Worm (Caenorhabditis elegans) whole organism, young adult: ENCODE results near the gene VM106R.1.

ENCODE experiments used
- B0019.2 ChIP-seq: fragments of 200-800 bp; sonication (Bioruptor generic); conservative IDR thresholded peaks from 2 replicates; pipeline ENCODE4 v1.3.6; 2022; ENCODE audit warnings: missing genetic modification reagents, missing genetic modification characterization, missing compliant biosample characterization
- B0261.1 ChIP-seq: sonication (generic microtip); optimal IDR thresholded peaks from 2 replicates; lab custom pipeline; 2016; ENCODE audit warnings: mild to moderate bottlenecking, missing genetic modification characterization, moderate library complexity, missing compliant biosample characterization
- B0336.3 ChIP-seq: fragments of 200-800 bp; sonication (Bioruptor generic); IDR thresholded peaks from 2 replicates; pipeline ENCODE4 v1.3.6; 2022; ENCODE audit warnings: missing genetic modification characterization, missing compliant biosample characterization
- C06A6.2 ChIP-seq: fragments of 200-800 bp; sonication (Bioruptor generic); conservative IDR thresholded peaks from 2 replicates; pipeline ENCODE4 v1.3.6; 2022; ENCODE audit warnings: missing genetic modification characterization, missing compliant biosample characterization
- D2030.7 ChIP-seq: fragments of 200-800 bp; sonication (Bioruptor generic); IDR thresholded peaks from 2 replicates; pipeline ENCODE4 v1.3.6; 2022; ENCODE audit warnings: missing genetic modification reagents, missing genetic modification characterization, missing compliant biosample characterization
- F33H1.4 ChIP-seq: fragments of 200-800 bp; sonication (Bioruptor generic); IDR thresholded peaks from 2 replicates; pipeline ENCODE4 v1.3.6; 2022; ENCODE audit warnings: missing genetic modification reagents, missing genetic modification characterization, missing compliant biosample characterization
- F52B5.7 ChIP-seq: sonication (generic microtip); optimal IDR thresholded peaks from 2 replicates; lab custom pipeline; 2016; ENCODE audit warnings: mild to moderate bottlenecking, missing genetic modification characterization, missing compliant biosample characterization
- F57A8.1 ChIP-seq: fragments of 200-800 bp; sonication (Bioruptor generic); optimal IDR thresholded peaks from 2 replicates; lab custom pipeline; 2018; ENCODE audit warnings: mild to moderate bottlenecking, missing genetic modification characterization, moderate library complexity, missing compliant biosample characterization
- F57C9.4 ChIP-seq: sonication (generic microtip); optimal IDR thresholded peaks from 2 replicates; lab custom pipeline; 2017; ENCODE audit warnings: mild to moderate bottlenecking, missing genetic modification characterization, missing compliant biosample characterization
- K11D2.4 ChIP-seq: fragments of 200-800 bp; sonication (Bioruptor generic); IDR thresholded peaks from 2 replicates; pipeline ENCODE4 v1.3.6; 2022; ENCODE audit warnings: missing genetic modification reagents, missing genetic modification characterization, missing compliant biosample characterization
- T26A5.8 ChIP-seq: sonication (generic microtip); optimal IDR thresholded peaks from 2 replicates; lab custom pipeline; 2016; ENCODE audit warnings: missing genetic modification characterization, missing compliant biosample characterization
- Y53F4B.3 ChIP-seq: fragments of 200-800 bp; sonication (Bioruptor generic); IDR thresholded peaks from 2 replicates; pipeline ENCODE4 v1.3.6; 2022; ENCODE audit warnings: missing genetic modification reagents, missing genetic modification characterization, missing compliant biosample characterization
- ZK185.1 ChIP-seq: sonication (generic microtip); optimal IDR thresholded peaks from 2 replicates; lab custom pipeline; 2016; ENCODE audit warnings: mild to moderate bottlenecking, missing genetic modification characterization, missing compliant biosample characterization; ENCODE audit not compliant: poor library complexity, severe bottlenecking
- akir-1 ChIP-seq: fragments of 200-800 bp; sonication (Bioruptor generic); optimal IDR thresholded peaks from 2 replicates; lab custom pipeline; 2018; ENCODE audit warnings: mild to moderate bottlenecking, missing genetic modification characterization, moderate library complexity, missing compliant biosample characterization
- attf-3 ChIP-seq: fragments of 200-800 bp; sonication (Bioruptor generic); conservative IDR thresholded peaks from 2 replicates; pipeline ENCODE4 v1.3.6; 2022; ENCODE audit warnings: missing genetic modification reagents, missing genetic modification characterization, missing compliant biosample characterization
- attf-6 ChIP-seq: fragments of 200-800 bp; sonication (Bioruptor generic); IDR thresholded peaks from 2 replicates; pipeline ENCODE4 v1.3.6; 2022; ENCODE audit warnings: missing genetic modification reagents, missing genetic modification characterization, missing compliant biosample characterization
- ccch-3 ChIP-seq: fragments of 200-800 bp; sonication (Bioruptor generic); optimal IDR thresholded peaks from 2 replicates; lab custom pipeline; 2018; ENCODE audit warnings: mild to moderate bottlenecking, missing genetic modification characterization, missing compliant biosample characterization
- cebp-1 ChIP-seq, 2 experiments: fragments of 200-800 bp in 1 of 2; sonication (Bioruptor generic) in 1 of 2; sonication (generic microtip) in 1 of 2; IDR thresholded peaks in 1 of 2; optimal IDR thresholded peaks in 1 of 2; 2 replicates each; pipeline versions ENCODE4 v1.3.6 to Lab custom; 2017 to 2022; ENCODE audit warnings: missing compliant biosample characterization in 2 of 2, missing genetic modification characterization in 2 of 2, mild to moderate bottlenecking in 1 of 2, missing genetic modification reagents in 1 of 2, moderate library complexity in 1 of 2
- ceh-27 ChIP-seq: fragments of 200-800 bp; sonication (Bioruptor generic); optimal IDR thresholded peaks from 2 replicates; lab custom pipeline; 2018; ENCODE audit warnings: mild to moderate bottlenecking, missing genetic modification characterization, moderate library complexity, missing compliant biosample characterization
- ceh-58 ChIP-seq: fragments of 200-800 bp; sonication (Bioruptor generic); IDR thresholded peaks from 2 replicates; pipeline ENCODE4 v1.3.6; 2022; ENCODE audit warnings: missing genetic modification characterization, missing compliant biosample characterization
- dpl-1 ChIP-seq: fragments of 150-350 bp; optimal IDR thresholded peaks from 2 replicates; lab custom pipeline; 2014; ENCODE audit warnings: missing biosample characterization, missing genetic modification reagents, missing genetic modification characterization
- efl-1 ChIP-seq: fragments of 150-350 bp; optimal IDR thresholded peaks from 2 replicates; lab custom pipeline; 2014; ENCODE audit warnings: missing biosample characterization, missing genetic modification reagents, missing genetic modification characterization
- egl-18 ChIP-seq: fragments of 200-800 bp; sonication (Bioruptor generic); IDR thresholded peaks from 2 replicates; pipeline ENCODE4 v1.3.6; 2022; ENCODE audit warnings: missing genetic modification reagents, missing genetic modification characterization, missing compliant biosample characterization
- ekl-4 ChIP-seq: fragments of 200-800 bp; sonication (Bioruptor generic); IDR thresholded peaks from 2 replicates; pipeline ENCODE4 v1.3.6; 2022; ENCODE audit warnings: missing genetic modification reagents, missing genetic modification characterization, missing compliant biosample characterization
- ets-4 ChIP-seq: fragments of 200-800 bp; sonication (Bioruptor generic); optimal IDR thresholded peaks from 2 replicates; lab custom pipeline; 2018; ENCODE audit warnings: mild to moderate bottlenecking, missing genetic modification characterization, missing compliant biosample characterization
- gei-17 ChIP-seq: fragments of 200-800 bp; sonication (Bioruptor generic); optimal IDR thresholded peaks from 2 replicates; lab custom pipeline; 2018; ENCODE audit warnings: mild to moderate bottlenecking, missing genetic modification characterization, missing compliant biosample characterization
- him-1 ChIP-seq: sonication (generic microtip); optimal IDR thresholded peaks from 2 replicates; lab custom pipeline; 2016; ENCODE audit warnings: missing genotype, missing genetic modification reagents, missing genetic modification characterization, missing compliant biosample characterization
- hmg-1.2 ChIP-seq: fragments of 200-800 bp; sonication (Bioruptor generic); IDR thresholded peaks from 2 replicates; pipeline ENCODE4 v1.3.6; 2022; ENCODE audit warnings: missing genetic modification reagents, missing genetic modification characterization, missing compliant biosample characterization
- hrde-1 ChIP-seq: sonication (generic microtip); optimal IDR thresholded peaks from 2 replicates; lab custom pipeline; 2016; ENCODE audit warnings: missing genetic modification characterization, mild to moderate bottlenecking, missing compliant biosample characterization, moderate library complexity, missing genotype, missing genetic modification reagents, borderline replicate concordance
- hsf-1 ChIP-seq: fragments of 200-800 bp; sonication (Bioruptor generic); IDR thresholded peaks from 2 replicates; pipeline ENCODE4 v1.3.6; 2022; ENCODE audit warnings: missing genetic modification reagents, missing genetic modification characterization, missing compliant biosample characterization
- let-607 ChIP-seq, 2 experiments: fragments of 200-800 bp in 1 of 2; sonication (Bioruptor generic) in 1 of 2; sonication (generic microtip) in 1 of 2; optimal IDR thresholded peaks; 2 replicates each; lab custom pipeline; 2016 to 2018; ENCODE audit warnings: mild to moderate bottlenecking in 2 of 2, missing compliant biosample characterization in 2 of 2, missing genetic modification characterization in 2 of 2, moderate library complexity in 2 of 2, missing genotype in 1 of 2
- lin-26 ChIP-seq: fragments of 200-800 bp; sonication (Bioruptor generic); IDR thresholded peaks from 2 replicates; pipeline ENCODE4 v1.3.6; 2022; ENCODE audit warnings: missing genetic modification reagents, missing genetic modification characterization, missing compliant biosample characterization
- lin-54 ChIP-seq: fragments of 200-800 bp; sonication (Bioruptor generic); optimal IDR thresholded peaks from 2 replicates; lab custom pipeline; 2018; ENCODE audit warnings: mild to moderate bottlenecking, missing genetic modification characterization, missing compliant biosample characterization
- mcd-1 ChIP-seq: fragments of 200-800 bp; sonication (Bioruptor generic); IDR thresholded peaks from 2 replicates; pipeline ENCODE4 v1.3.6; 2022; ENCODE audit warnings: missing genetic modification reagents, missing genetic modification characterization, missing compliant biosample characterization
- nfya-1 ChIP-seq: sonication (generic microtip); optimal IDR thresholded peaks from 2 replicates; lab custom pipeline; 2017; ENCODE audit warnings: antibody characterized with exemption, missing compliant biosample characterization, missing genetic modification characterization, borderline replicate concordance; ENCODE audit not compliant: insufficient read depth
- nhr-80 ChIP-seq: sonication (generic microtip); optimal IDR thresholded peaks from 2 replicates; lab custom pipeline; 2016; ENCODE audit warnings: missing genetic modification characterization, missing compliant biosample characterization
- pbrm-1 ChIP-seq: fragments of 200-800 bp; sonication (Bioruptor generic); IDR thresholded peaks from 2 replicates; pipeline ENCODE4 v1.3.6; 2022; ENCODE audit warnings: missing genetic modification reagents, missing genetic modification characterization, missing compliant biosample characterization
- pha-4 ChIP-seq: fragments of 150-350 bp; sonication (generic microtip); optimal IDR thresholded peaks from 2 replicates; lab custom pipeline; 2014; ENCODE audit warnings: missing biosample characterization, missing genetic modification reagents, missing genetic modification characterization
- sea-2 ChIP-seq: fragments of 200-800 bp; sonication (Bioruptor generic); IDR thresholded peaks from 2 replicates; pipeline ENCODE4 v1.3.6; 2022; ENCODE audit warnings: missing genetic modification characterization, missing compliant biosample characterization
- snpc-1.1 ChIP-seq: sonication (generic microtip); optimal IDR thresholded peaks from 2 replicates; lab custom pipeline; 2017; ENCODE audit warnings: missing genetic modification characterization, mild to moderate bottlenecking, missing compliant biosample characterization, antibody characterized with exemption, moderate library complexity, missing genotype, missing genetic modification reagents; ENCODE audit not compliant: insufficient read depth
- snpc-1.3 ChIP-seq: sonication (generic microtip); optimal IDR thresholded peaks from 2 replicates; lab custom pipeline; 2017; ENCODE audit warnings: missing genetic modification characterization, mild to moderate bottlenecking, missing compliant biosample characterization, antibody characterized with exemption, moderate library complexity, missing genotype, missing genetic modification reagents; ENCODE audit not compliant: insufficient read depth
- snpc-4 ChIP-seq, 5 experiments: fragments of 150-350 bp in 1 of 5; sonication (generic microtip) in 4 of 5; optimal IDR thresholded peaks; 2 replicates each; lab custom pipeline; 2014 to 2018; ENCODE audit warnings: missing genetic modification characterization in 5 of 5, missing biosample characterization in 3 of 5, antibody characterized with exemption in 2 of 5, mild to moderate bottlenecking in 2 of 5, missing compliant biosample characterization in 2 of 5, missing genotype in 2 of 5, moderate library complexity in 2 of 5, missing genetic modification reagents in 1 of 5
- tbx-9 ChIP-seq: sonication (generic microtip); optimal IDR thresholded peaks from 2 replicates; lab custom pipeline; 2016; ENCODE audit warnings: borderline replicate concordance, missing genetic modification characterization, inconsistent platforms, missing compliant biosample characterization
- zim-3 ChIP-seq: sonication (generic microtip); optimal IDR thresholded peaks from 2 replicates; lab custom pipeline; 2017; ENCODE audit warnings: mild to moderate bottlenecking, missing genetic modification characterization, moderate library complexity, missing compliant biosample characterization
- ztf-25 ChIP-seq: fragments of 200-800 bp; sonication (Bioruptor generic); IDR thresholded peaks from 2 replicates; pipeline ENCODE4 v1.3.6; 2022; ENCODE audit warnings: missing genetic modification reagents, missing genetic modification characterization, missing compliant biosample characterization

Gene VM106R.1

DNA sequence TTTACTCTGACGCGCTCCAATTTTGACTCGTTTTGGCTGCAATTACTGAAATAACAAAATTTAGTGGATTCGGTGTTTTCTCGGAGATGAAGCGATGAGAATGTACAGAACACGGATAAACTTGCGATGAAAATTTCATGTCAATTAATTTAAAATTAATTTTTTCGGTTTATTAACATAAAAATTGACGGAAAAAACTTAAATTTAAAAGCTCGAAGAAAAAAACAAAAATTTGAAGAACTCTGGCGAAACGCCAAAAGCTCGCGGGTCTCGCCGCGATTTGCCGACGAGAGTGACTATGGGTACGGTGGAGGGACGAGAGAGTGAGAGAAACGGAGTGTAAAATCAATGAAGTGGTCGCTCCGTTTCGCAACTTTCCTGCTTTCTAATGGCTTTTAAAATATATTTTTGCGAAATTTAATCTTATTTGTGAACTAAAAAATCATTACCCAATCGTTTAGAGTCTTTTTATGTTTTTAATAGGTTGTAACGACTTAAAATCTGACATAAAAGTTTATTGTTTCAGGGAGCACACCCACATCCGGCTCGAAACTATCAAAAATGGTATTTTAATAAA lies 39.8 kb upstream of the VM106R.1 start, which contains the start of the genes gmps-1 and cap-2 (continued):
- TF ChIP-seq B0019.2 (peak; percentile 65), egl-18 (GFP tag; lab: Robert Waterston, UW) (peak; percentile 83), tbx-9 (tag; lab: Kevin White, UChicago) (no peak), lin-26 (peak; percentile 76), snpc-1.1 (tag; lab: Kevin White, UChicago) (peak; percentile 64), him-1 (tag; lab: Kevin White, UChicago) (peak; percentile 53), ceh-58 (GFP tag; lab: Robert Waterston, UW) (no peak), B0336.3 (GFP tag; lab: Robert Waterston, UW) (peak; percentile 95), sea-2 (GFP tag; lab: Robert Waterston, UW) (no peak), akir-1 (GFP tag; lab: Kevin White, UChicago) (no peak), mcd-1 (GFP tag; lab: Robert Waterston, UW) (peak; percentile 96), attf-3 (GFP tag; lab: Robert Waterston, UW) (peak; percentile 78), T26A5.8 (no peak), hrde-1 (tag; lab: Kevin White, UChicago) (peak; percentile 58), ekl-4 (peak; percentile 96), efl-1 (peak; percentile 45), ets-4 (GFP tag; lab: Kevin White, UChicago) (no peak), lin-54 (GFP tag; lab: Kevin White, UChicago) (peak; percentile 92), F52B5.7 (peak; percentile 43), attf-6 (GFP tag; lab: Robert Waterston, UW) (0 out of 2 replicates have a peak, but pooled peaks have one; percentile 30), ceh-27 (peak; percentile 91), F57A8.1 (GFP tag; lab: Kevin White, UChicago) (no peak), ZK185.1 (peak; percentile 94), pbrm-1 (GFP tag; lab: Robert Waterston, UW) (peak; percentile 97), ztf-25 (GFP tag; lab: Robert Waterston, UW) (peak; percentile 67; the same call in 1 of the 2 replicates), Y53F4B.3 (0 out of 2 replicates have a peak, but pooled peaks have one; percentile 14), F57C9.4 (tag; lab: Kevin White, UChicago) (peak; percentile 49), B0261.1 (peak; percentile 26), let-607 (tag; optimal IDR thresholded peaks at IDR 0.05; lab: Kevin White, UChicago) (peak; percentile 55 to 85), dpl-1 (peak; percentile 56), cebp-1 (GFP tag; IDR thresholded peaks at IDR 0.05; lab: Robert Waterston, UW) (peak; percentile 95), cebp-1 (tag; optimal IDR thresholded peaks at IDR 0.05; lab: Kevin White, UChicago) (peak; percentile 98), K11D2.4 (GFP tag; lab: Robert Waterston, UW) (peak; percentile 96), nfya-1 (tag; lab: Kevin White, UChicago) (no peak)
- TF ChIP-seq, all 124 proteins: peak for 89

DNA sequence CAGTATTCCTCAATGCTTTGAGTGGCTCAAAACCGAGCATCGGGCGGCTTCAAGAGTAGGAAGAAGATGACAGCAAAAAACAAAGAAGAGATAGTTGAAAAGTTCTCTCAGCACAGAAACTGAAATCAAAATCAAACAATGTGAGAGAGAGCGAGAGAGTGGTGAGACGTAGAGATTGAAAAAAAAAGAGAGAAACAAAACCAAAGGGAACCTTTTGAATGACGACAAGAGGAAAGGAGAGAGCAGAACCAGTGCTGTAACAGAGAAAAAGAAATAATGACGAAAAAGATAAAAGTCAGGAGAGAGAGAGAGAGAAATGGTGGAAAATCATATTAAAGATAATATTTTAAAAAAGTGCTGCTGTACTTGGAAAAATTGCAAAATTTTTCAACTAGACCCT lies 38.2 kb upstream of the VM106R.1 start:
- peak; percentile 10; the same call in 1 of the 2 replicates for TF ChIP-seq F33H1.4
- TF ChIP-seq snpc-1.3 (tag; lab: Kevin White, UChicago) = no peak
- TF ChIP-seq pha-4 (tag; lab: Kevin White, UChicago) = no peak
- TF ChIP-seq hmg-1.2 (GFP tag; lab: Robert Waterston, UW) = peak; percentile 19; the same call in 1 of the 2 replicates
- TF ChIP-seq gei-17 (GFP tag; lab: Kevin White, UChicago) = no peak
- no peak for TF ChIP-seq D2030.7 (GFP tag; lab: Robert Waterston, UW)
- no peak for TF ChIP-seq cebp-1 (GFP tag; IDR thresholded peaks at IDR 0.05; lab: Robert Waterston, UW)
- TF ChIP-seq cebp-1 (tag; optimal IDR thresholded peaks at IDR 0.05; lab: Kevin White, UChicago) = peak; percentile 56
- peak; percentile 56 for TF ChIP-seq nhr-80
- TF ChIP-seq B0336.3 (GFP tag; lab: Robert Waterston, UW) = 0 out of 2 replicates have a peak, but pooled peaks have one; percentile 17
- no peak for TF ChIP-seq C06A6.2 (GFP tag; lab: Robert Waterston, UW)
- TF ChIP-seq snpc-4 (GFP tag; optimal IDR thresholded peaks at IDR 0.05; lab: Kevin White, UChicago) = no peak
- TF ChIP-seq snpc-4 (tag; optimal IDR thresholded peaks at IDR 0.05; lab: Kevin White, UChicago) = no peak
- no peak for TF ChIP-seq hsf-1 (GFP tag; lab: Robert Waterston, UW)
- TF ChIP-seq zim-3 (tag; lab: Kevin White, UChicago) = no peak
- TF ChIP-seq ccch-3 (GFP tag; lab: Kevin White, UChicago) = no peak
- TF ChIP-seq nfya-1 (tag; lab: Kevin White, UChicago) = no peak
